Fruit fly (Drosophila melanogaster): ENCODE data around the gene Inx2.
A peak's percentile ranks its signal among the peaks of the same experiment; 100 is the strongest.

Gene Inx2

DNA sequence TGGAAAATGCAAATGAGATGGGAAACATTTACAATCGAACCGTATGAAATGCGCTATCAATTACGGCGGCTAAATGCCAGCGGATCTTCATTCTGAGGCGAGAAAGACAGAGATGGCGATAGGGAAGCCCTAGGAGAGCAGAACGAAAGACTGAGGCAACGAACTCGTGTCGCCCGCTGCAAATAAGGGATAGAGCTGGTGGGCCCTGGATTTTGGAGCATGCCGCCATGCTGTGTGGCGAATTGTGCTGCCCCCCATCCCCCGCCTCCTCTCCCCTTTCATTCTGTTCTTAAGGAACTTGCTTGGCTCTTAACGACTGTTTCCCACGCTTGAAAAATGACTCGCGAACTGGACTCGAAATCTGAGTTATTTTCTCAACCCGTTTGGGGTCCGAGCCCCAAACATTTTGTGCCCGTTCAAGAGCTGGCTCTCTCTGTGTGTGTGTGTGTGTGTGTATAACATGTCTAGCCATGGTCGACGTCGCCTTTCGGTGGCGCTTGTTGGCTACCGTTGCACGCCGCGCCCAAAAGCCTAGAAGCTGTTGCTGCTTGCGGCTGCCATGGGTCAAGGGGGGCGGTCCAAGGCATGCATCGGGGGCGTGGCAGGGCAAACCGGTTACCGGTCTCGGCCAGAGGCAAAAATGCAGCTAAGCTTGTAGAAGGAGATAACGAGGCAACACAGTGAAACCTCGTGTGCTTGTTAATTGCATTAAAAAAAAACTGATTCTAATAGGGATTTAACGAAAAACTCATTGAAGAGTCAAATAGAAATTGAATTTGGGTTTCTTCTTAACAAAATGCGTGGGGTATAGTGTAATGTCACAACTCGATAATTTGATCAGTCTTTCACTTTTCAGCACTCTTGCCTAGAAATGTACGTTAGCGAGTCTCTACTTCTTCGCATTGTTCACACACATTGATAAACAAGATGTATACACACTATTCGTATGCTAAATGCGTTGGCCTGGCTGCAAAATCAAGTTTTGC is 9.9 kb downstream of the Inx2 start (continued):
- TF ChIP-seq CG9437 (GFP tag; optimal IDR thresholded peaks at IDR 0.05), result no peak
- TF ChIP-seq oc (tag; optimal IDR thresholded peaks at IDR 0.05), result peak; percentile 42
- TF ChIP-seq CG5180 (GFP tag; optimal IDR thresholded peaks at IDR 0.05), result no peak
- no peak for TF ChIP-seq onecut (GFP tag; IDR thresholded peaks at IDR 0.05)
- TF ChIP-seq CG11695 (GFP tag; IDR thresholded peaks at IDR 0.05), result 0 out of 3 replicates have a peak, but pooled peaks have one; percentile 37
- TF ChIP-seq lbe (GFP tag; optimal IDR thresholded peaks at IDR 0.05), result peak; percentile 23
- peak; percentile 13 for TF ChIP-seq sqz (GFP tag; optimal IDR thresholded peaks at IDR 0.05)
- TF ChIP-seq Sox102F (GFP tag; optimal IDR thresholded peaks at IDR 0.05), result peak; percentile 7
- peak; percentile 34 for TF ChIP-seq Blimp-1 (GFP tag; optimal IDR thresholded peaks at IDR 0.05)
- TF ChIP-seq dimm (GFP tag; IDR thresholded peaks at IDR 0.05), result no peak
- TF ChIP-seq CG34224 (GFP tag; IDR thresholded peaks at IDR 0.05; ENCODE audit: partially characterized antibody), result 0 out of 3 replicates have a peak, but pooled peaks have one; percentile 23
- TF ChIP-seq Med (GFP tag), result peak; percentile 25
- TF ChIP-seq B-H2 (GFP tag; optimal IDR thresholded peaks at IDR 0.05), result no peak
- peak; percentile 74; the same call in 1 of the 2 replicates for TF ChIP-seq Drgx (GFP tag; IDR thresholded peaks at IDR 0.05)
- no peak for TF ChIP-seq zfh2 (GFP tag; optimal IDR thresholded peaks at IDR 0.05)
- peak; percentile 1 for TF ChIP-seq nmo (GFP tag; optimal IDR thresholded peaks at IDR 0.05)
- TF ChIP-seq sisA (GFP tag; IDR thresholded peaks at IDR 0.05), result 0 out of 2 replicates have a peak, but pooled peaks have one; percentile 10
- 0 out of 2 replicates have a peak, but pooled peaks have one; percentile 28 for TF ChIP-seq HLH3B (GFP tag; IDR thresholded peaks at IDR 0.05)
- TF ChIP-seq Oli (tag; optimal IDR thresholded peaks at IDR 0.05), result peak; percentile 10
- TF ChIP-seq Aef1 (GFP tag; IDR thresholded peaks at IDR 0.05), result no peak
- no peak for TF ChIP-seq Dfd (GFP tag; optimal IDR thresholded peaks at IDR 0.05)
- TF ChIP-seq dmrt99B (tag; optimal IDR thresholded peaks at IDR 0.05), result peak; percentile 33
- peak; percentile 16 for TF ChIP-seq CG7839 (tag; optimal IDR thresholded peaks at IDR 0.05)
- TF ChIP-seq Ets65A (GFP tag), result peak; percentile 87
- TF ChIP-seq CG6175 (GFP tag; IDR thresholded peaks at IDR 0.05), result 0 out of 3 replicates have a peak, but pooled peaks have one; percentile 20
- TF ChIP-seq vvl (GFP tag; IDR thresholded peaks at IDR 0.05), result peak; percentile 36; the same call in 1 of the 2 replicates
- TF ChIP-seq kni (GFP tag; optimal IDR thresholded peaks at IDR 0.05), result peak; percentile 26
- no peak for TF ChIP-seq CG11723 (GFP tag; optimal IDR thresholded peaks at IDR 0.05)
- TF ChIP-seq dpn (GFP tag; optimal IDR thresholded peaks at IDR 0.05), result no peak
- peak; percentile 30 for TF ChIP-seq CG2678 (tag; optimal IDR thresholded peaks at IDR 0.05)
- peak; percentile 36 for TF ChIP-seq bsh (GFP tag; optimal IDR thresholded peaks at IDR 0.05)
- TF ChIP-seq cg (GFP tag; optimal IDR thresholded peaks at IDR 0.05), result peak; percentile 25
- TF ChIP-seq CG6791 (GFP tag; IDR thresholded peaks at IDR 0.05; ENCODE audit: partially characterized antibody), result no peak

DNA sequence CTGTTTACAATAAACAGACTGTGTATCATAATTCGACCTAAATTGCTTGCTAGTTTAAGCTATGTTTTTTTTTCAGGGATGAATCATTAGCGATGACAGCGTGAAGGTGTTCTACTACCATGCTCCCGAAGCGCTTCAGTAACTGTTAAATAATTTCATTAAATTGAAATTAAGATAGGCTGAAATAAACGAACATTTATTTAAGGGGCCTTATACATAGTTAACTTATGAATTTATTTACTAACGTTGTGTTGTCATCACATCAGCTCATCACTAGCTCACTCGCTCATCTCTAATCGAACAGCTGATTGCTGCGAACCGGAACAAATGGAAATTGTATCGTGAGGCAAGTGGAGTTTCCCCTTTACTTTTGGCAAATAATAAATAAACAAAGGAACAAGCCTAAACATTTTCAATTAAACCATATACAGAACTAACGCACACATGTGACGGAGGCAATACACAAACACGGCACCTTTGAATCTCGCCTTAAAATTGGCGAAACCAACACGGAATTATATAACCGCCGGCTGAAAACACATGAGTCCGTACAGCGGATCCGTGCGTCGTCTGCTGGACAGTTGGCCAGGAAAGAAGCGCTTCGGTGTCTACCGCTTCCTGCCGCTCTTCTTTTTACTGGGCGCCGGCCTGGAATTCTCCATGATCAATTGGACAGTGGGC is 12.7 kb downstream of the Inx2 start, which contains the start of the genes cm, sloth1 and sloth2:
Gene cm (minus strand): TSS at position 83 of the 681 bp plus-strand sequence.
Gene sloth1 (plus strand): TSS at position 295 of the 681 bp plus-strand sequence.
Gene sloth2 (plus strand): TSS at position 295 of the 681 bp plus-strand sequence.
- TF ChIP-seq sima (GFP tag; optimal IDR thresholded peaks at IDR 0.05), result no peak
- TF ChIP-seq bcd (GFP tag; optimal IDR thresholded peaks at IDR 0.05), result peak; percentile 76
- peak in 1 of 3 experiments; percentile 86 for TF ChIP-seq lola (GFP tag; optimal IDR thresholded peaks at IDR 0.05)
- peak; percentile 90 for TF ChIP-seq al (GFP tag; IDR thresholded peaks at IDR 0.05)
- TF ChIP-seq CG6254 (GFP tag; optimal IDR thresholded peaks at IDR 0.05), result peak; percentile 47
- peak; percentile 86 for TF ChIP-seq rib (GFP tag; IDR thresholded peaks at IDR 0.05)
- no peak for TF ChIP-seq cg (GFP tag; optimal IDR thresholded peaks at IDR 0.05)
- peak; percentile 46; the same call in 1 of the 2 replicates for TF ChIP-seq ham (GFP tag; IDR thresholded peaks at IDR 0.05)
- TF ChIP-seq CG3847 (GFP tag; IDR thresholded peaks at IDR 0.05), result peak; percentile 87
- no peak for TF ChIP-seq CG17186 (GFP tag; optimal IDR thresholded peaks at IDR 0.05)
- peak; percentile 64 for TF ChIP-seq ewg (GFP tag; optimal IDR thresholded peaks at IDR 0.05)
- TF ChIP-seq Hand (GFP tag; optimal IDR thresholded peaks at IDR 0.05), result peak; percentile 45
- TF ChIP-seq CG8944 (GFP tag; optimal IDR thresholded peaks at IDR 0.05), result peak; percentile 92
- TF ChIP-seq Dad (GFP tag; optimal IDR thresholded peaks at IDR 0.05), result peak; percentile 84
- TF ChIP-seq CG4360 (GFP tag; IDR thresholded peaks at IDR 0.05), result 0 out of 2 replicates have a peak, but pooled peaks have one; percentile 24
